Worm (Caenorhabditis elegans): ENCODE measurements around the gene max-2.

DNA sequence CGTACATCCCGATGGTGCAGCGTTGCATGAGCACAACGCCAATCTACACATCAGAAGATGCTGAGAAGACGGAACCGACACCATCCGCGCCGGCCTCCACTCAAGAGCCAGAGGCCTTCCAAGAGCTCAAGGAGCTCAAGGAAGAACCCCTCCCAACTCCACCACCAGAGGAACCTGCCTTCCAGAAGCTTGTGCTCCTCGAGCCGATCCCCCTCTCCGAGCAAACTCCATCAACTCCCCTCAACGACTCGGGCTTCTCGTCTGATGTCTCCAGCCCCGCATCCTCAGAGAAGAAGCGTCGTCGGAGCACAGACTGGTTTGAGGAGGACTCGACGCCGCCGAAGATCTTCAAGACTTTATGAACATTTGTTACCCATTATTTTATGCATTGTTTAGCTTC lies 33.5 kb downstream of the max-2 start:
- no peak for TF ChIP-seq ztf-11 (tag; optimal IDR thresholded peaks at IDR 0.05)
- no peak for TF ChIP-seq snpc-4 (tag; optimal IDR thresholded peaks at IDR 0.05)
